Comparison of ENCODE assay signal across 5 fruit fly cellular contexts in genomic region chr3L:15235289-15236080, dm6.
A peak's percentile ranks its signal among the peaks of the same experiment; 100 is the strongest.
TF ChIP-seq lines count a peak whose summit lies in the region.

Gene Tollo (plus strand): TSS chr3L:15235619.

- no peak for TF ChIP-seq CTCF in whole organism, embryonic (GFP tag; optimal IDR thresholded peaks at IDR 0.05; lab: Kevin White, UChicago)

TF ChIP-seq in whole organism, adult, 20 proteins besides CTCF, POLR2A, EP300 and RAD21:
- TF ChIP-seq Mnt (GFP tag; optimal IDR thresholded peaks at IDR 0.05; lab: Kevin White, UChicago) = no peak
- no peak for TF ChIP-seq CG11617 (GFP tag; optimal IDR thresholded peaks at IDR 0.05; lab: Kevin White, UChicago)
- TF ChIP-seq CG14711 (tag; optimal IDR thresholded peaks at IDR 0.05; lab: Kevin White, UChicago) = no peak
- no peak for TF ChIP-seq CG5204 (GFP tag; optimal IDR thresholded peaks at IDR 0.05; lab: Kevin White, UChicago)
- no peak for TF ChIP-seq Crg-1 (GFP tag; optimal IDR thresholded peaks at IDR 0.05; lab: Kevin White, UChicago)
- TF ChIP-seq toe (GFP tag; optimal IDR thresholded peaks at IDR 0.05; lab: Kevin White, UChicago) = peak; percentile 13
- no peak for TF ChIP-seq pad (GFP tag; optimal IDR thresholded peaks at IDR 0.05; lab: Kevin White, UChicago)
- no peak for TF ChIP-seq CG7045 (GFP tag; optimal IDR thresholded peaks at IDR 0.05; lab: Kevin White, UChicago)
- peak; percentile 12 for TF ChIP-seq bab1 (GFP tag; optimal IDR thresholded peaks at IDR 0.05; lab: Kevin White, UChicago)
- peak; percentile 43 for TF ChIP-seq Hr96 (GFP tag; optimal IDR thresholded peaks at IDR 0.05; lab: Kevin White, UChicago)
- TF ChIP-seq Clk (GFP tag; optimal IDR thresholded peaks at IDR 0.05; lab: Kevin White, UChicago) = no peak
- peak; percentile 68 for TF ChIP-seq tj (GFP tag; optimal IDR thresholded peaks at IDR 0.05; lab: Kevin White, UChicago)

TF ChIP-seq in whole organism, embryonic, 481 proteins besides CTCF, POLR2A, EP300 and RAD21 (continues in another document):
- no peak for TF ChIP-seq fru (optimal IDR thresholded peaks at IDR 0.05; lab: Kevin White, UChicago)
- TF ChIP-seq Mes4 (GFP tag; optimal IDR thresholded peaks at IDR 0.05; lab: Kevin White, UChicago) = no peak
- TF ChIP-seq Sox100B (GFP tag; optimal IDR thresholded peaks at IDR 0.05; lab: Kevin White, UChicago) = no peak
- peak in 1 of 3 experiments; percentile 65 for TF ChIP-seq Stat92E (GFP tag; optimal IDR thresholded peaks at IDR 0.05; lab: Kevin White, UChicago)
- TF ChIP-seq Ptx1 (GFP tag; IDR thresholded peaks at IDR 0.05; lab: Robert Waterston, UW) = peak; percentile 51; the same call in 1 of the 2 replicates
- no peak for TF ChIP-seq tx (GFP tag; optimal IDR thresholded peaks at IDR 0.05; lab: Kevin White, UChicago)
- peak; percentile 26; the same call in 1 of the 2 replicates for TF ChIP-seq rib (GFP tag; IDR thresholded peaks at IDR 0.05; lab: Robert Waterston, UW)
- TF ChIP-seq Sox102F (GFP tag; optimal IDR thresholded peaks at IDR 0.05; lab: Kevin White, UChicago) = peak; percentile 11
- no peak for TF ChIP-seq Side (GFP tag; optimal IDR thresholded peaks at IDR 0.05; lab: Kevin White, UChicago)
- no peak for TF ChIP-seq ems (GFP tag; optimal IDR thresholded peaks at IDR 0.05; lab: Kevin White, UChicago)
- 0 out of 2 replicates have a peak, but pooled peaks have one; percentile 25 for TF ChIP-seq nerfin-2 (GFP tag; IDR thresholded peaks at IDR 0.05; lab: Robert Waterston, UW; ENCODE audit: partially characterized antibody)
- TF ChIP-seq CG18476 (GFP tag; optimal IDR thresholded peaks at IDR 0.05; lab: Kevin White, UChicago) = no peak
- TF ChIP-seq CG9797 (GFP tag; optimal IDR thresholded peaks at IDR 0.05; lab: Kevin White, UChicago) = no peak
- peak; percentile 30 for TF ChIP-seq CG30431 (GFP tag; optimal IDR thresholded peaks at IDR 0.05; lab: Kevin White, UChicago)
- peak; percentile 34; the same call in 1 of the 2 replicates for TF ChIP-seq NFAT (GFP tag; IDR thresholded peaks at IDR 0.05; lab: Robert Waterston, UW)
- TF ChIP-seq Hr3 (GFP tag; optimal IDR thresholded peaks at IDR 0.05; lab: Kevin White, UChicago) = no peak
- no peak; the same call in 2 of the 3 replicates for TF ChIP-seq zfh1 (GFP tag; IDR thresholded peaks at IDR 0.05; lab: Robert Waterston, UW)
- peak; percentile 38 for TF ChIP-seq zfh2 (GFP tag; optimal IDR thresholded peaks at IDR 0.05; lab: Kevin White, UChicago)
- no peak for TF ChIP-seq CG10321 (GFP tag; IDR thresholded peaks at IDR 0.05; lab: Robert Waterston, UW)

TF ChIP-seq in whole organism, prepupa, 60 proteins besides CTCF, POLR2A, EP300 and RAD21 (continues in another document):
- TF ChIP-seq CG9139 (GFP tag; optimal IDR thresholded peaks at IDR 0.05; lab: Kevin White, UChicago) (peak; percentile 19), Ets96B (tag; optimal IDR thresholded peaks at IDR 0.05; lab: Kevin White, UChicago) (no peak), topi (GFP tag; optimal IDR thresholded peaks at IDR 0.05; lab: Kevin White, UChicago) (no peak), Eip78C (GFP tag; lab: Kevin White, UChicago) (peak; percentile 78), Sox14 (GFP tag; optimal IDR thresholded peaks at IDR 0.05; lab: Kevin White, UChicago) (no peak), vri (GFP tag; optimal IDR thresholded peaks at IDR 0.05; lab: Kevin White, UChicago) (peak; percentile 9), fkh (GFP tag; optimal IDR thresholded peaks at IDR 0.05; lab: Kevin White, UChicago) (peak; percentile 82), achi (GFP tag; optimal IDR thresholded peaks at IDR 0.05; lab: Kevin White, UChicago) (no peak), Gug (GFP tag; IDR thresholded peaks at IDR 0.05; lab: Robert Waterston, UW) (no peak), pdm3 (GFP tag; optimal IDR thresholded peaks at IDR 0.05; lab: Kevin White, UChicago) (peak; percentile 30), CG16779 (tag; optimal IDR thresholded peaks at IDR 0.05; lab: Kevin White, UChicago) (no peak), CG4318 (GFP tag; optimal IDR thresholded peaks at IDR 0.05; lab: Kevin White, UChicago) (peak; percentile 10), CG8119 (GFP tag; IDR thresholded peaks at IDR 0.05; lab: Robert Waterston, UW) (peak; percentile 22; the same call in 1 of the 3 replicates), CG11902 (GFP tag; optimal IDR thresholded peaks at IDR 0.05; lab: Kevin White, UChicago) (peak; percentile 3), CG32006 (GFP tag; optimal IDR thresholded peaks at IDR 0.05; lab: Kevin White, UChicago) (peak; percentile 45), cyc (GFP tag; optimal IDR thresholded peaks at IDR 0.05; lab: Kevin White, UChicago) (peak; percentile 3), Lpt (GFP tag; optimal IDR thresholded peaks at IDR 0.05; lab: Kevin White, UChicago) (no peak), Eip93F (GFP tag; optimal IDR thresholded peaks at IDR 0.05; lab: Kevin White, UChicago) (no peak), svp (GFP tag; lab: Kevin White, UChicago) (peak; percentile 76), Sox15 (GFP tag; optimal IDR thresholded peaks at IDR 0.05; lab: Kevin White, UChicago) (peak; percentile 7), CG8632 (GFP tag; optimal IDR thresholded peaks at IDR 0.05; lab: Kevin White, UChicago) (peak; percentile 4), CG7368 (GFP tag; optimal IDR thresholded peaks at IDR 0.05; lab: Kevin White, UChicago) (peak; percentile 11)

TF ChIP-seq in whole organism, pupa, 21 proteins besides CTCF, POLR2A, EP300 and RAD21:
- no peak for TF ChIP-seq D1 (tag; optimal IDR thresholded peaks at IDR 0.05; lab: Kevin White, UChicago)
- peak; percentile 42; the same call in 1 of the 2 replicates for TF ChIP-seq CG32121 (GFP tag; IDR thresholded peaks at IDR 0.05; lab: Robert Waterston, UW)
- TF ChIP-seq Ets98B (GFP tag; IDR thresholded peaks at IDR 0.05; lab: Robert Waterston, UW) = peak; percentile 46; the same call in 1 of the 2 replicates
- TF ChIP-seq CG9948 (tag; optimal IDR thresholded peaks at IDR 0.05; lab: Kevin White, UChicago) = no peak
- no peak for TF ChIP-seq Snoo (tag; optimal IDR thresholded peaks at IDR 0.05; lab: Kevin White, UChicago)
- peak; percentile 23 for TF ChIP-seq CG14655 (GFP tag; optimal IDR thresholded peaks at IDR 0.05; lab: Kevin White, UChicago)
- peak; percentile 59; the same call in 1 of the 3 replicates for TF ChIP-seq fd96Ca (GFP tag; IDR thresholded peaks at IDR 0.05; lab: Robert Waterston, UW)
- TF ChIP-seq CG15710 (tag; optimal IDR thresholded peaks at IDR 0.05; lab: Kevin White, UChicago) = peak; percentile 16
- peak; percentile 1 for TF ChIP-seq CG8159 (tag; optimal IDR thresholded peaks at IDR 0.05; lab: Kevin White, UChicago)
- no peak for TF ChIP-seq CG13204 (GFP tag; optimal IDR thresholded peaks at IDR 0.05; lab: Kevin White, UChicago)
- peak; percentile 75 for TF ChIP-seq EcR (GFP tag; optimal IDR thresholded peaks at IDR 0.05; lab: Kevin White, UChicago)
- peak; percentile 36; the same call in 1 of the 2 replicates for TF ChIP-seq CG12605 (GFP tag; IDR thresholded peaks at IDR 0.05; lab: Robert Waterston, UW)
- TF ChIP-seq Pif1B (GFP tag; optimal IDR thresholded peaks at IDR 0.05; lab: Kevin White, UChicago) = peak; percentile 15
- no peak for TF ChIP-seq CG17806 (tag; optimal IDR thresholded peaks at IDR 0.05; lab: Kevin White, UChicago)
- TF ChIP-seq Pif1A (GFP tag; optimal IDR thresholded peaks at IDR 0.05; lab: Kevin White, UChicago) = no peak
- TF ChIP-seq gl (tag; optimal IDR thresholded peaks at IDR 0.05; lab: Kevin White, UChicago) = peak; percentile 20
- no peak for TF ChIP-seq CG8301 (tag; optimal IDR thresholded peaks at IDR 0.05; lab: Kevin White, UChicago)
- TF ChIP-seq CG34367 (tag; optimal IDR thresholded peaks at IDR 0.05; lab: Kevin White, UChicago) = no peak
- TF ChIP-seq rn (GFP tag; IDR thresholded peaks at IDR 0.05; lab: Robert Waterston, UW) = peak; percentile 37; the same call in 1 of the 2 replicates
- peak; percentile 55; the same call in 2 of the 3 replicates for TF ChIP-seq CG4496 (GFP tag; IDR thresholded peaks at IDR 0.05; lab: Robert Waterston, UW)
- TF ChIP-seq CG10348 (GFP tag; IDR thresholded peaks at IDR 0.05; lab: Robert Waterston, UW) = no peak

TF ChIP-seq in whole organism, wandering third instar larva, 38 proteins besides CTCF, POLR2A, EP300 and RAD21:
- TF ChIP-seq Hr83 (GFP tag; optimal IDR thresholded peaks at IDR 0.05; lab: Kevin White, UChicago; ENCODE audit: poor library complexity, severe bottlenecking) (peak; percentile 4), GATAd (GFP tag; optimal IDR thresholded peaks at IDR 0.05; lab: Kevin White, UChicago) (no peak), Dif (GFP tag; optimal IDR thresholded peaks at IDR 0.05; lab: Kevin White, UChicago; ENCODE audit: partially characterized antibody) (peak; percentile 30), fru (GFP tag; optimal IDR thresholded peaks at IDR 0.05; lab: Kevin White, UChicago) (peak; percentile 5), Dfd (GFP tag; optimal IDR thresholded peaks at IDR 0.05; lab: Kevin White, UChicago) (no peak), dmrt93B (GFP tag; optimal IDR thresholded peaks at IDR 0.05; lab: Kevin White, UChicago) (no peak), woc (GFP tag; optimal IDR thresholded peaks at IDR 0.05; lab: Kevin White, UChicago) (peak; percentile 70), h (GFP tag; optimal IDR thresholded peaks at IDR 0.05; lab: Kevin White, UChicago) (peak; percentile 17), dl (GFP tag; optimal IDR thresholded peaks at IDR 0.05; lab: Kevin White, UChicago; ENCODE audit: insufficient read depth in 1 of 2, partially characterized antibody in 2 of 2) (peak; percentile 18 to 58), HLH106 (tag; optimal IDR thresholded peaks at IDR 0.05; lab: Kevin White, UChicago) (peak; percentile 3), CG9705 (GFP tag; optimal IDR thresholded peaks at IDR 0.05; lab: Kevin White, UChicago) (no peak), jim (GFP tag; optimal IDR thresholded peaks at IDR 0.05; lab: Kevin White, UChicago) (peak; percentile 47), Rel (GFP tag; optimal IDR thresholded peaks at IDR 0.05; lab: Kevin White, UChicago) (no peak), Rel (tag; optimal IDR thresholded peaks at IDR 0.05; lab: Kevin White, UChicago) (peak; percentile 12), Vsx2 (GFP tag; optimal IDR thresholded peaks at IDR 0.05; lab: Kevin White, UChicago; ENCODE audit: partially characterized antibody) (peak; percentile 19), br (GFP tag; optimal IDR thresholded peaks at IDR 0.05; lab: Kevin White, UChicago) (peak; percentile 4), Mio (GFP tag; optimal IDR thresholded peaks at IDR 0.05; lab: Kevin White, UChicago) (no peak), brk (GFP tag; optimal IDR thresholded peaks at IDR 0.05; lab: Kevin White, UChicago) (no peak), ey (GFP tag; optimal IDR thresholded peaks at IDR 0.05; lab: Kevin White, UChicago) (peak; percentile 27), tai (GFP tag; optimal IDR thresholded peaks at IDR 0.05; lab: Kevin White, UChicago) (no peak)
